Fruit fly (Drosophila melanogaster) whole organism, larva: ENCODE results near the gene Nplp3.

Source experiments
- noc ChIP-seq: fragments of 200-800 bp; sonication (Bioruptor generic); optimal IDR thresholded peaks from 3 replicates; lab custom pipeline; 2019; ENCODE audit warnings: missing biosample characterization, mild to moderate bottlenecking, missing genetic modification characterization, moderate library complexity

Gene Nplp3

dm6 chr3L:16317724-16318123 lies at the start of gene Nplp3:
TSS of gene Nplp3 (plus strand) at chr3L:16318024.
- no peak for TF ChIP-seq noc (tag; lab: Kevin White, UChicago)

DNA sequence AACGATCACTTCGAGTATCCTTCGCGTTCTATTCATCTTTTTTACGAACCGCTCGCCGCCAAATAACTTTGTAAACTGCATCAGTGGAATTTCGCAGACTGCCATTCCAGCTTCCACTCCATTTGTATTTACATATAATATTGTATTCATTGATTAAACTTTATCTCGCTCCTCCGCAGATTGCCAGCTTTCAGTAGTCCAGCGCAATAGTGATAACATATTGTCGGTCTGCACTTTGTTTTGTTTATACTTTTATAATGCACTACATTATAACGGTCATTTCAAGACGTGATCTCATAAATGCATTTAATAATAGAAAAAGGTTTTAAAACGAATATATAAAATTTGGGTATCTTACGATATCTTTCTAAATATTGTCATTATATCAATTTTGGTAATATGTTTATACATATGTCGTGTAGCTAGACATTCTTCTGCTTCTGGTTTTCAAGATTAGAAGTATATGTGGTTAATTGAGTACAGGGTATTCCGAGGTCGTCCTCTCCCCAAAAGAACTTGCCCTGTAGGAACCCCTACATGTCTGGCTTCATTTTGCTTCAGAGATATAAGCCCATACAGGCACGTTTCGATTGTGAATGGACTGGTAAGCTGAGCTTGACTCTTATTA lies 49.6 kb upstream of the Nplp3 start, which contains the start of gene CG4950:
Gene CG4950, minus strand, starts transcription at position 51 of the 628 bp plus-strand sequence.
- no peak for TF ChIP-seq noc (tag; lab: Kevin White, UChicago)

DNA sequence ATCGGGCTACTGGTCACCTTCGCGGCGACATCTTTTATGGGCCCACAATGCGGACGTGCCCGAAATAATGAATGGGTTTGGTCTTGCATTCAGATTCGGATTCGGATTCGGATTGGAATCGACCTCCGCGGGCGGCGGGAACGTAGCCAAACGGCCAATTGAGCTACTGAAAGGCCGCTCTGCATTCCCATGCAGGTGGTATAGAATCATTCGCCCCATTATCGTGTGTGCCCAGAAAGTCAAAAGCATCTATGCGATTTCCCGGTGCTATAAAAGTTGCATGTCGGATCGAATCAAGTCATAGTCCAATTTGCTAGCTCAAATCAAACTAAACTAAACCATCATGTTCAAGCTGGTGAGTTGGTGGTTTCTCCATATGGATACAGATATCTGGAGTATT lies 48.7 kb upstream of the Nplp3 start, which contains the start of gene CG13068:
Gene CG13068, plus strand, starts transcription at position 301 of the 400 bp plus-strand sequence.
- no peak for TF ChIP-seq noc (tag; lab: Kevin White, UChicago)

DNA sequence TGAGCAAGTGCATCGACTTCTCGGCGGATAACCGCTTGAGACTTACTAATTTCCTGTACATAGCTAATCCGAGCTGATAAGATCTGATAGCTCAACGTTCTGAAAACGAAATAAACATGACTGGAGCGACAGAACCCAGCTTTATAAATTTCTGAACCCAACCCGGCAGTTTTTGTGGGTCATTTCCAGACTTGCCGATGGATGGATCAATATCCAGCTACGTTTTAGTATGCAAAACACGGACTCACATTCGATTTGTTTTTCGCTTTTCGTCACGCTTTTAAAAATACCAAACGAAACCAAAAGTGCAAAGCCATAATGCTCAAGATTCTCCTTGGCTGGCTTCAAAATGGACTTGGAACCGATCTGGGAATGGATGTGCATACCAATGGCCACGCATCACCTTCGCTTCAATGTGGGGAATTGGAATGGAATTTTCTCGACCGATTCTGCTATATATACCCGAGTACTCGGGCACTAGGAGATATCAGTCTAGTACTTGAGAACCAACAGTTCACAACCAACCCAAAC lies 47.0 kb upstream of the Nplp3 start, which contains the start of the genes CG34248 and CG13067:
Gene CG34248, minus strand, starts transcription at position 101 of the 531 bp plus-strand sequence.
Gene CG13067, plus strand, starts transcription at position 481 of the 531 bp plus-strand sequence.
- TF ChIP-seq noc (tag; lab: Kevin White, UChicago) = no peak

DNA sequence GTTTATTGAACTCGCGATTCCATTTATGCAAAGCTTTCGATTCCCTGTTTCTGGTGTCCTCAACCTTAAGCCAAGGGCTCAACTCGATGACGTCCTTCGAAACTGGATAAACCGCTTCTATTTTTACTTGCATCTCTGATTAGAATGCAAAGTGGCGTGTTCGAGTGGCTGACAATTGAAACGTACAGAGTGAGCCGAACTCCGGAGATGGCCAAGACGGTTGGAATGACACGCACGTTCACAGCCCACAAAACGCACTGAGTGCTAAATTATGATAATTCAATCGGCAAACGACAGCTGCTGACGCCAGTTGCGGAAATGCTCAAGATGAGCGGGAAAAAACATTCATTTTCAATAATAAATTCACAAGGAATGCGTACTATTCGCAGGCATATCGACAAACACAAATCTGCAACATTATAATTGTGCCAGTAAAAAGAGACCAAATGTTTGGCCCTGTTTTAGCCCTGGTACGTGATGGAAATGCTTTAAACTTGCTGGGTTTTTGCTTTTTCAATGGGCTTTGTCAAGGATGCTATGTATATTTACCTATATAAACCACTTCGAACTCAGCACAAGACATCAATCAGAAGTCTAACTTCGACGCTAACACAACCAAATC lies 45.4 kb upstream of the Nplp3 start, which contains the start of gene CG13066:
Gene CG13066, plus strand, starts transcription at position 572 of the 622 bp plus-strand sequence.
- no peak for TF ChIP-seq noc (tag; lab: Kevin White, UChicago)

DNA sequence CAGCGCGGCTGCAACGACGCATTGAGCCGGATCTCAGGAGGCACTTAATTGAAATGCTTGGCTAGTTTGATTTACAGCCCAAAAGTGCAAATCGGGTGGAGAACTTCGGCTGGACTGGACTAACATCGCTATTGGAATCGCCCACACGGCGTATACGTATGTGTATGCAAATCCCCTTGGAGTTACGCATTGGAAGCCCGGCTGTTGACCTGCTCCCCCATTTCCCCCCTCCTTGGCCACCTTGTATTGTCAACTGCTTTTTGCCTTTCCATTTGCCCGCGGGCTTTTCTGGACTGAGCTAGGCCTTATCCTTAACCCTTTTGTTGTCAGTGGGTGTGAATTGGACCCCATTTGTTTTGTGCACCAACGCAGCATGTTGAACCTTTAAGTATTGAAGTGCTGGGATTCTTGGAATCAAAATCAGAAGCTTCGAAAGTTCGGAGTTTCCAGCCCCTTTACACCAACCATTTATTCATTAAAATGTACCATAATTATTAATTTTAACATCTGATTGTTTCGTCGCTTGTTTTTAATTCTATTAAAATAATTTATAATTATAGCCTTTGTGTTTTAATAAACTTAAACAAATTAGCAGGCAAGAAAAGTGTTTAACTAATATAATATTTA lies 42.3 kb upstream of the Nplp3 start:
- TF ChIP-seq noc (tag; lab: Kevin White, UChicago) = no peak

DNA sequence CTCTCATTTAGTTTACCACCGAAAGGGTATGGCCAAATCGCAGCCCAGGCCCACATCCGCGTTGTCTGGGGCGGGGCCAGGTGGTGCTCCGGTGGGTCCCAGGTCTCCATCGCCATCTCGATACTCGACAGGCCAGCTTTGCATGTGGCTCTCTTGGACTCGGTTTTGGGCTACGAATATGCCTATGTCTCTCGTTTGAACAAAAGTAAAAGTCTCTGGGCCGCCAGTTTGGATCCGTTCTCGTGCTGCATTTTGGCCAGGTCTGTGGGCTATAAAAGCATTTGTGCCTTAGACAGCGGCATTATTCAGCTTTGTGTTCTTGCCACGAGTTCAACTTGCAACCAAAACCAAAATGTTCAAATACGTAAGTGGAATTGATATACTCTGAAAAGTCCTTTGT lies 40.7 kb upstream of the Nplp3 start, which contains the start of gene CG13065:
Gene CG13065, plus strand, starts transcription at position 301 of the 400 bp plus-strand sequence.
- TF ChIP-seq noc (tag; lab: Kevin White, UChicago) = no peak

dm6 chr3L:16279171-16279570 lies 38.7 kb upstream of the Nplp3 start, which contains the start of gene CG13050:
TSS of gene CG13050 (minus strand) at chr3L:16279271.
- TF ChIP-seq noc (tag; lab: Kevin White, UChicago) = no peak

DNA sequence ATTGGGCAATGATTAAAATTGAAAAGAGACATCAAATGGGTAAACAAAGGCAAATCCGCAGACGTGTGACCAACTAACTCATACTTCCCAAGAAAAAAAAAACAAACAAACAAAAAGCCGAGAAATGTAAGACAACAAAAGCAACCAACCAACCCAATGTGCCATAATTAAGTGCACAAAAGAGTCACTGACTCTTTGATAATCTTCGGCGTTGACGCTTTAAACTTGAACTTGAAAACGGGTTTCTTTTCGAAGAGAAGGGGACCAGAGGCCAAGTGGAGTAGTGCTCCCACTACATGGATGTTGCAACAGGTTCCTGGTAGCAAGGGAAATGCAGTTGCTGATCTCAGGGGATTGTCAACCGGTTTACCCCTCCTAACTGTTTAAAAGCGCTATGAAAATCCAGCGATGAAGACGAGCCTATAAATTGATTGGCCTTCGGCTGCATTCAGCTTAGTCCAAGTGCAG lies 37.8 kb upstream of the Nplp3 start, which contains the start of gene CG13064:
Gene CG13064, plus strand, starts transcription at position 418 of the 468 bp plus-strand sequence.
- TF ChIP-seq noc (tag; lab: Kevin White, UChicago) = no peak

DNA sequence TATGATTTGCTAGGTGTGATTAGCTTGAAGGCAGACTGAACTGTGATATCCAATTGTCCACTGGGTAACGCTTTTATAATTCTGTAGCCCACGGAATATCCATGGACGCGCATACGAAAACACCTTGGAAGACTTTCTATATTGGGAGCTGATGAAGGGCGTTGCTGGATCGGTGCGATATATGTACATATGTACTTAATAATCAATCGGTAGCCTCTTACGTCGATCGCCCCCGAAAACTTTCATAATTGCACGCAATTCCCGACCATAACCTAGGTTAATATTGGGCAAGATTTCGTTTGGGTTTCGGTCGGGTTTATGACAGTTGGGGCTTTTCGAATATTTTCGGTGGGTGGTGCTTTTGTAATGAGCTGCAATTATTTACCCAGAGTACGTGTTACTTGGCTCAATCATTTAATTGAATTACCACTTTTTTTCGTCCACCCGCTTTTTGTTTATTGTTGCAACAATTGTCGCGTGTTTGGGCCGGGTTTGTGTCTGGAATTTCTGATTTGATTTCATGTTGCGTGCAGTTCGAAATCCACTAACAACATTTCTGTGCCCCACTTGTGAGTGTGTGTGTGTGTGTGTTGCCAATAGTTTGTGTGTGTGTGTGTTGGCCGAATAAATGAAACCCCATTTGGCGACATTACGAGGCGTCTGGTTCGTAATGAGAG lies 35.8 kb upstream of the Nplp3 start, which contains the start of gene CG13049:
Gene CG13049, minus strand, starts transcription at position 51 of the 677 bp plus-strand sequence.
- TF ChIP-seq noc (tag; lab: Kevin White, UChicago) = no peak

- TF ChIP-seq noc (tag; lab: Kevin White, UChicago) = no peak
These were observed 34.0 kb upstream of the Nplp3 start, which contains the start of gene CG13048 for dm6 chr3L:16283821-16284220. TSS of gene CG13048 (minus strand) at chr3L:16283921.

- TF ChIP-seq noc (tag; lab: Kevin White, UChicago) = no peak
These were observed 32.4 kb upstream of the Nplp3 start, which contains the start of gene CG13047 for dm6 chr3L:16285346-16285911. TSS of gene CG13047 (minus strand) at chr3L:16285396.

DNA sequence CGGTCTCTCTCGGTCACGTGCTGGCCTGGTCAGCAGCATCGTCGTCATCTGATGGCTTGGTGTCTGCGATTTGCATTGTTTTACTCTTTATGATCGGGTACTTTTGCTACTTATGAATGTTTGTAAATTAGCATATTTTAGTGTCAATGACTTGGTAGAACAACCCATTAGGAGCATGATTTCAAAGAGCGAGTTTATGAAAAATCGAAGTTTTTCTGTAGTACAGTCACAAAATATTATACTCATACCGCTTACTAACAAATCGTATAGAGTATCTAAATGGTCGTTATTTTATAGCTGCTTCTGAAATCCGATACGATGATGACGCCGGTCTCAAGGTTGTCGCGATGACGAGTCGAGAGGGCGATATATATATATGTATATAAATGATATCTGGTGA lies 31.6 kb upstream of the Nplp3 start:
- TF ChIP-seq noc (tag; lab: Kevin White, UChicago) = no peak

DNA sequence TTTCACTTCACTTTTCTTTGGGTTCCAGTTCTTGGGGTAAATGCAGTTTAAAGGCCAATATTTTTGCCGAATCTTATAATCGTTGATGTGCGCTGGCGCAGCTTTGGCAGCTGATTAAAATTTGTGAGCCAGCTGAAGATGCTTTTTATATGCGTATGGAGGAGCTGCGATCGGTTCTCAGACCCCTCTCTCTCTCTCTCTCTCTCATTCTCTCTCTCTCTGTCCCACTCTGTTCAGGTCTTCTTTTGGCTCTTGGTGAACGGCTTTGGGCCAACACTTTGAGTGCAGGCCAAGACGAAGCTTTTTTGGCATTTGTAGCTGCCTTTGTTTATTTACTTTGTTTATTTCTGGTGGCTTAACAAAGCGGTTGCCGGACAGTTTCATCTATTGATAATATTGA lies 29.5 kb upstream of the Nplp3 start, which contains the start of gene CG13046:
Gene CG13046, minus strand, starts transcription at position 101 of the 400 bp plus-strand sequence.
- no peak for TF ChIP-seq noc (tag; lab: Kevin White, UChicago)
